Worm (Caenorhabditis elegans) whole organism, early embryonic: ENCODE measurements around the gene F20E11.18.

Source experiments
- B0310.2 ChIP-seq: sonication (generic microtip); optimal IDR thresholded peaks from 2 replicates; lab custom pipeline; 2016; ENCODE audit warnings: mild to moderate bottlenecking, missing genetic modification characterization, missing compliant biosample characterization
- F13C5.2 ChIP-seq: sonication (generic microtip); optimal IDR thresholded peaks from 2 replicates; lab custom pipeline; 2017; ENCODE audit warnings: mild to moderate bottlenecking, missing genetic modification characterization, inconsistent platforms, missing compliant biosample characterization
- aly-1 ChIP-seq: sonication (generic microtip); optimal IDR thresholded peaks from 2 replicates; lab custom pipeline; 2016; ENCODE audit warnings: missing genetic modification characterization, missing compliant biosample characterization
- ama-1 ChIP-seq: fragments of 150-350 bp; optimal IDR thresholded peaks from 2 replicates; lab custom pipeline; 2014
- ceh-13 ChIP-seq: fragments of 200-800 bp; sonication (Bioruptor generic); optimal IDR thresholded peaks from 2 replicates; lab custom pipeline; 2018; ENCODE audit warnings: mild to moderate bottlenecking, missing genetic modification characterization, missing compliant biosample characterization
- ceh-36 ChIP-seq: sonication (generic microtip); optimal IDR thresholded peaks from 2 replicates; lab custom pipeline; 2016; ENCODE audit warnings: missing genetic modification characterization, inconsistent platforms, missing compliant biosample characterization
- ets-7 ChIP-seq: sonication (generic microtip); optimal IDR thresholded peaks from 2 replicates; lab custom pipeline; 2016; ENCODE audit warnings: missing genotype, missing genetic modification characterization, missing compliant biosample characterization
- flt-1 ChIP-seq: fragments of 200-800 bp; sonication (Bioruptor generic); IDR thresholded peaks from 2 replicates; pipeline ENCODE4 v1.3.6; 2022; ENCODE audit warnings: missing genetic modification characterization, missing compliant biosample characterization
- hmg-4 ChIP-seq: fragments of 200-800 bp; sonication (Bioruptor generic); optimal IDR thresholded peaks from 2 replicates; lab custom pipeline; 2018; ENCODE audit warnings: mild to moderate bottlenecking, missing genetic modification characterization, missing compliant biosample characterization
- scrt-1 ChIP-seq: fragments of 200-800 bp; sonication (Bioruptor generic); IDR thresholded peaks from 2 replicates; pipeline ENCODE4 v1.3.6; 2022; ENCODE audit warnings: missing genetic modification characterization, missing compliant biosample characterization
- tbx-11 ChIP-seq: fragments of 200-800 bp; sonication (Bioruptor generic); IDR thresholded peaks from 2 replicates; pipeline ENCODE4 v1.3.6; 2022; ENCODE audit warnings: missing genetic modification characterization, missing compliant biosample characterization
- tbx-37 ChIP-seq: fragments of 200-800 bp; sonication (Bioruptor generic); conservative IDR thresholded peaks from 2 replicates; pipeline ENCODE4 v1.3.6; 2022; ENCODE audit warnings: missing genetic modification reagents, missing genetic modification characterization, missing compliant biosample characterization
- tra-4 ChIP-seq: sonication (generic microtip); optimal IDR thresholded peaks from 2 replicates; lab custom pipeline; 2017; ENCODE audit warnings: missing genetic modification characterization, missing compliant biosample characterization

The F20E11.18 gene

ce11 chrV:17395374-17395773, 41.0 kb downstream of the F20E11.18 start, which contains the start of gene srh-120:
Gene srh-120 (plus strand): TSS chrV:17395674.
- TF ChIP-seq tra-4 (tag; lab: Kevin White, UChicago), result no peak
- no peak for TF ChIP-seq ceh-13 (GFP tag; lab: Kevin White, UChicago)
- TF ChIP-seq tbx-11, result no peak
- no peak for TF ChIP-seq flt-1 (GFP tag; lab: Robert Waterston, UW)
- no peak for TF ChIP-seq F13C5.2 (tag; lab: Kevin White, UChicago)
- TF ChIP-seq hmg-4 (GFP tag; lab: Kevin White, UChicago), result no peak
- TF ChIP-seq ets-7 (tag; lab: Kevin White, UChicago), result no peak
- TF ChIP-seq ama-1 (lab: Kevin White, UChicago), result no peak
- no peak for TF ChIP-seq aly-1 (tag; lab: Kevin White, UChicago)
- TF ChIP-seq ceh-36 (tag; lab: Kevin White, UChicago), result no peak
- TF ChIP-seq B0310.2 (tag; lab: Kevin White, UChicago), result no peak
- TF ChIP-seq scrt-1 (GFP tag; lab: Robert Waterston, UW), result no peak
- no peak for TF ChIP-seq tbx-37
